Fruit fly (Drosophila melanogaster): Measurements from ENCODE around the gene Fur1.

dm6 chr3R:25490778-25491664 is 18.2 kb upstream of the Fur1 start, which contains the start of the genes Gnpat and CG5112:
- TF ChIP-seq pan (optimal IDR thresholded peaks at IDR 0.05): no peak
- TF ChIP-seq usp (GFP tag; optimal IDR thresholded peaks at IDR 0.05): no peak

Data from whole organism.